Worm (Caenorhabditis elegans) whole organism, L1 larva: ENCODE results near the gene F57G12.1.

Experiments
- elt-2 ChIP-seq: sonication (generic microtip); optimal IDR thresholded peaks from 2 replicates; lab custom pipeline; 2016; ENCODE audit warnings: missing genetic modification characterization, mild to moderate bottlenecking, inconsistent platforms, missing compliant biosample characterization, missing genetic modification reagents
- nhr-47 ChIP-seq: sonication (generic microtip); optimal IDR thresholded peaks from 2 replicates; lab custom pipeline; 2016; ENCODE audit warnings: mild to moderate bottlenecking, missing genetic modification characterization, moderate library complexity, missing compliant biosample characterization

DNA sequence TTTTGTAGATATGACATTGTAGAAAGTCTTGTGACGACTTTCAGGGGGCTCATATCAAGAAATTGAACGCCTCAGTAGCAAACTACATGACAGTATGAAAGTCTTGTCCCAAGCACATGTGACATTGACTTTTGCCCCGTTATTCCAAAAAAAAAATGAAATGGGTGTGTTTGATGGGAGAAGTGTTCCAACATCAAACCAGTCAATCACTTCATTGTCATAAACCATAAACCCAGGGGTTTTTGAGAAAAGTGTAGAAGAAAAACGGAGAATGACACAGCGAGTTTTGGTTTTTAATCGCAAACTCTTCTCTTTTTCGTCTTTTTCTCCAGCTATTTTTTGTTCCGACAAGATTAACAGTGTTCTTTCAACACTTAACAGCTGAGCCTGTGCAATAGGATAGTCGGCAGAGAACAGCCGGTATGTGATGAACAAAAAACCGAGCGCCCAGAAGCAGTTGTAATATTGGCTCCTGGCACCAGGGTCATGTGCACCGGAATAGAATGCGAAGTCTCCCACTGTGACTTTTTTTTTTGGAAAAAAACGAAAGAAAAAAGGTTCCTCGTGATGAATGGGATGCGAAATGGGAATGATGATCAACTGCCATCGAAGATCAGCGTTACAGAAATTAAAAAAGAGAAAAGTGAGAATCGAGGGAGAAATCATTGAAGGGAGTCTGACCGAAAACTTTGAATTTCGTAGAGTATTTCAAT, 14.5 kb upstream of the F57G12.1 start:
- TF ChIP-seq elt-2 (tag; lab: Kevin White, UChicago) (no peak), nhr-47 (tag; lab: Kevin White, UChicago) (no peak)
